Fruit fly (Drosophila melanogaster) whole organism, embryonic: Measurements from ENCODE around the gene SoYb.

ENCODE experiments used
- CG11085 ChIP-seq: fragments of 200-800 bp; sonication (Bioruptor generic); IDR thresholded peaks from 2 replicates; pipeline ENCODE4 v1.3.6; 2022; ENCODE audit warnings: missing biosample characterization, missing genetic modification characterization
- CG11696 ChIP-seq: fragments of 200-800 bp; sonication (Bioruptor generic); IDR thresholded peaks from 2 replicates; pipeline ENCODE4 v1.3.6; 2022; ENCODE audit warnings: missing biosample characterization, missing genetic modification characterization
- CG13123 ChIP-seq: fragments of 200-800 bp; sonication (Bioruptor generic); optimal IDR thresholded peaks from 2 replicates; lab custom pipeline; 2016; ENCODE audit warnings: missing biosample characterization, missing genetic modification characterization
- CG14050 ChIP-seq: fragments of 200-800 bp; sonication (Bioruptor generic); IDR thresholded peaks from 3 replicates; pipeline ENCODE4 v1.3.6; 2022; ENCODE audit warnings: missing biosample characterization, missing genetic modification characterization
- CG18599 ChIP-seq: fragments of 200-800 bp; sonication (Bioruptor generic); optimal IDR thresholded peaks from 3 replicates; lab custom pipeline; 2017; ENCODE audit warnings: missing biosample characterization, missing genetic modification characterization, mild to moderate bottlenecking, moderate library complexity, missing genetic modification reagents
- CG31388 ChIP-seq: fragments of 200-800 bp; sonication (Bioruptor generic); optimal IDR thresholded peaks from 2 replicates; lab custom pipeline; 2016; ENCODE audit warnings: missing biosample characterization, missing genetic modification characterization
- CG32767 ChIP-seq: fragments of 200-800 bp; sonication (Bioruptor generic); IDR thresholded peaks from 2 replicates; pipeline ENCODE4 v1.3.6; 2022; ENCODE audit warnings: missing biosample characterization, missing genetic modification characterization
- CG33213 ChIP-seq: fragments of 200-800 bp; sonication (Bioruptor generic); optimal IDR thresholded peaks from 3 replicates; lab custom pipeline; 2016; ENCODE audit warnings: missing biosample characterization, missing genetic modification characterization
- CG4404 ChIP-seq: fragments of 200-800 bp; sonication (Bioruptor generic); IDR thresholded peaks from 2 replicates; pipeline ENCODE4 v1.3.6; 2022; ENCODE audit warnings: missing biosample characterization, missing genetic modification characterization
- CG5245 ChIP-seq: fragments of 200-800 bp; sonication (Bioruptor generic); optimal IDR thresholded peaks from 3 replicates; lab custom pipeline; 2016; ENCODE audit warnings: missing biosample characterization, missing genetic modification characterization
- CG6272 ChIP-seq: fragments of 200-800 bp; sonication (Bioruptor generic); IDR thresholded peaks from 2 replicates; pipeline ENCODE4 v1.3.6; 2022; ENCODE audit warnings: missing biosample characterization, missing genetic modification characterization
- CG6791 ChIP-seq: fragments of 200-800 bp; sonication (Bioruptor generic); IDR thresholded peaks from 3 replicates; pipeline ENCODE4 v1.3.6; 2022; ENCODE audit warnings: missing biosample characterization, missing genetic modification characterization; ENCODE audit not compliant: partially characterized antibody
- CG9932 ChIP-seq: fragments of 200-800 bp; sonication (Bioruptor generic); IDR thresholded peaks from 2 replicates; pipeline ENCODE4 v1.3.6; 2022; ENCODE audit warnings: missing biosample characterization, missing genetic modification characterization
- CHES-1-like ChIP-seq: fragments of 200-800 bp; sonication (Bioruptor generic); optimal IDR thresholded peaks from 2 replicates; lab custom pipeline; 2016; ENCODE audit warnings: missing biosample characterization, missing genetic modification characterization
- D19A ChIP-seq: fragments of 200-800 bp; optimal IDR thresholded peaks from 3 replicates; lab custom pipeline; 2019; ENCODE audit warnings: missing biosample characterization, mild to moderate bottlenecking, missing genetic modification characterization, moderate library complexity
- Doc3 ChIP-seq: fragments of 200-800 bp; sonication (Bioruptor generic); IDR thresholded peaks from 3 replicates; pipeline ENCODE4 v1.3.6; 2022; ENCODE audit warnings: missing biosample characterization, missing genetic modification characterization; ENCODE audit not compliant: partially characterized antibody
- Dref ChIP-seq: fragments of 200-800 bp; sonication (Bioruptor generic); IDR thresholded peaks from 2 replicates; pipeline ENCODE4 v1.3.6; 2022; ENCODE audit warnings: missing biosample characterization, missing genetic modification characterization
- Ets65A ChIP-seq: fragments of 200-800 bp; sonication (Bioruptor generic); peaks from one replicate; lab custom pipeline; 2016; ENCODE audit warnings: missing biosample characterization, missing genetic modification characterization
- H15 ChIP-seq: fragments of 200-800 bp; sonication (Bioruptor generic); IDR thresholded peaks from 3 replicates; pipeline ENCODE4 v1.3.6; 2022; ENCODE audit warnings: missing biosample characterization, missing genetic modification characterization
- Hey ChIP-seq: fragments of 200-800 bp; sonication (Bioruptor generic); optimal IDR thresholded peaks from 3 replicates; lab custom pipeline; 2018; ENCODE audit warnings: missing biosample characterization, mild to moderate bottlenecking, missing genetic modification characterization
- Lhr ChIP-seq: fragments of 200-800 bp; sonication (Bioruptor generic); optimal IDR thresholded peaks from 3 replicates; lab custom pipeline; 2017; ENCODE audit warnings: mild to moderate bottlenecking, missing biosample characterization, missing genetic modification reagents, missing genetic modification characterization
- Med ChIP-seq: fragments of 200-800 bp; sonication (Bioruptor generic); peaks from one replicate; lab custom pipeline; 2016; ENCODE audit warnings: missing biosample characterization, missing genetic modification characterization, mild to moderate bottlenecking, inconsistent platforms, moderate library complexity
- NC2α ChIP-seq: fragments of 200-800 bp; sonication (Bioruptor generic); optimal IDR thresholded peaks from 2 replicates; lab custom pipeline; 2016; ENCODE audit warnings: missing biosample characterization, missing genetic modification characterization
- NC2β ChIP-seq: fragments of 200-800 bp; sonication (Bioruptor generic); optimal IDR thresholded peaks from 2 replicates; lab custom pipeline; 2016; ENCODE audit warnings: missing biosample characterization, missing genetic modification characterization
- Neu2 ChIP-seq: fragments of 200-800 bp; sonication (Bioruptor generic); optimal IDR thresholded peaks from 3 replicates; lab custom pipeline; 2016; ENCODE audit warnings: missing biosample characterization, missing genetic modification characterization, borderline replicate concordance
- PHDP ChIP-seq: fragments of 200-800 bp; sonication (Bioruptor generic); optimal IDR thresholded peaks from 3 replicates; lab custom pipeline; 2018; ENCODE audit warnings: missing biosample characterization, mild to moderate bottlenecking, missing genetic modification characterization, moderate library complexity
- Side ChIP-seq: fragments of 200-800 bp; sonication (Bioruptor generic); optimal IDR thresholded peaks from 2 replicates; lab custom pipeline; 2016; ENCODE audit warnings: missing biosample characterization, missing genetic modification characterization
- TFAM ChIP-seq: fragments of 200-800 bp; sonication (Bioruptor generic); optimal IDR thresholded peaks from 2 replicates; lab custom pipeline; 2017; ENCODE audit warnings: missing biosample characterization, missing genetic modification characterization, inconsistent platforms
- croc ChIP-seq: fragments of 200-800 bp; sonication (Bioruptor generic); conservative IDR thresholded peaks from 3 replicates; pipeline ENCODE4 v1.3.6; 2022; ENCODE audit warnings: missing biosample characterization, missing genetic modification characterization
- dan ChIP-seq: fragments of 200-800 bp; sonication (Bioruptor generic); IDR thresholded peaks from 2 replicates; pipeline ENCODE4 v1.3.6; 2022; ENCODE audit warnings: missing biosample characterization, missing genetic modification characterization
- ewg ChIP-seq: fragments of 200-800 bp; sonication (Bioruptor generic); optimal IDR thresholded peaks from 3 replicates; lab custom pipeline; 2017; ENCODE audit warnings: mild to moderate bottlenecking, missing biosample characterization, missing genetic modification reagents, missing genetic modification characterization
- eyg ChIP-seq: fragments of 200-800 bp; sonication (Bioruptor generic); optimal IDR thresholded peaks from 3 replicates; lab custom pipeline; 2016; ENCODE audit warnings: missing biosample characterization, missing genetic modification characterization
- ftz-f1 ChIP-seq: fragments of 200-800 bp; sonication (Bioruptor generic); optimal IDR thresholded peaks from 2 replicates; lab custom pipeline; 2016; ENCODE audit warnings: missing biosample characterization, missing genetic modification characterization
- gro ChIP-seq: fragments of 200-800 bp; sonication (Bioruptor generic); optimal IDR thresholded peaks from 2 replicates; lab custom pipeline; 2016; ENCODE audit warnings: missing biosample characterization, missing genetic modification characterization
- inv ChIP-seq: fragments of 200-800 bp; sonication (Bioruptor generic); IDR thresholded peaks from 2 replicates; pipeline ENCODE4 v1.3.6; 2022; ENCODE audit warnings: missing biosample characterization, missing genetic modification characterization; ENCODE audit not compliant: partially characterized antibody
- kni ChIP-seq: fragments of 200-800 bp; sonication (Bioruptor generic); optimal IDR thresholded peaks from 3 replicates; lab custom pipeline; 2017; ENCODE audit warnings: mild to moderate bottlenecking, missing biosample characterization, missing genetic modification reagents, missing genetic modification characterization
- nom ChIP-seq: fragments of 200-800 bp; sonication (Bioruptor generic); optimal IDR thresholded peaks from 2 replicates; lab custom pipeline; 2017; ENCODE audit warnings: missing biosample characterization, missing genetic modification characterization, mild to moderate bottlenecking, moderate library complexity, missing genetic modification reagents
- pho ChIP-seq: fragments of 200-800 bp; sonication (Bioruptor generic); optimal IDR thresholded peaks from 2 replicates; lab custom pipeline; 2016; ENCODE audit warnings: missing biosample characterization, missing genetic modification characterization
- pita ChIP-seq: fragments of 200-800 bp; sonication (Bioruptor generic); optimal IDR thresholded peaks from 2 replicates; lab custom pipeline; 2017; ENCODE audit warnings: missing biosample characterization, mild to moderate bottlenecking, missing genetic modification characterization
- schlank ChIP-seq: fragments of 200-800 bp; sonication (Bioruptor generic); optimal IDR thresholded peaks from 2 replicates; lab custom pipeline; 2018; ENCODE audit warnings: missing biosample characterization, mild to moderate bottlenecking, missing genetic modification characterization
- sim ChIP-seq: fragments of 200-800 bp; sonication (Bioruptor generic); IDR thresholded peaks from 2 replicates; pipeline ENCODE4 v1.3.6; 2022; ENCODE audit warnings: missing biosample characterization, missing genetic modification characterization
- slbo ChIP-seq: fragments of 200-800 bp; sonication (Bioruptor generic); IDR thresholded peaks from 2 replicates; pipeline ENCODE4 v1.3.6; 2022; ENCODE audit warnings: missing biosample characterization, missing genetic modification characterization
- sna ChIP-seq: fragments of 200-800 bp; sonication (Bioruptor generic); IDR thresholded peaks from 2 replicates; pipeline ENCODE4 v1.3.6; 2022; ENCODE audit warnings: missing biosample characterization, missing genetic modification characterization; ENCODE audit not compliant: partially characterized antibody
- ssp ChIP-seq: fragments of 200-800 bp; sonication (Bioruptor generic); IDR thresholded peaks from 2 replicates; pipeline ENCODE4 v1.3.6; 2022; ENCODE audit warnings: missing biosample characterization, missing genetic modification characterization
- ttk ChIP-seq: fragments of 200-800 bp; sonication (Bioruptor generic); IDR thresholded peaks from 2 replicates; pipeline ENCODE4 v2.1.2; 2022; ENCODE audit warnings: missing biosample characterization, missing genetic modification characterization
- yki ChIP-seq: fragments of >200 bp; optimal IDR thresholded peaks from 3 replicates; lab custom pipeline; 2018

SoYb gene

DNA sequence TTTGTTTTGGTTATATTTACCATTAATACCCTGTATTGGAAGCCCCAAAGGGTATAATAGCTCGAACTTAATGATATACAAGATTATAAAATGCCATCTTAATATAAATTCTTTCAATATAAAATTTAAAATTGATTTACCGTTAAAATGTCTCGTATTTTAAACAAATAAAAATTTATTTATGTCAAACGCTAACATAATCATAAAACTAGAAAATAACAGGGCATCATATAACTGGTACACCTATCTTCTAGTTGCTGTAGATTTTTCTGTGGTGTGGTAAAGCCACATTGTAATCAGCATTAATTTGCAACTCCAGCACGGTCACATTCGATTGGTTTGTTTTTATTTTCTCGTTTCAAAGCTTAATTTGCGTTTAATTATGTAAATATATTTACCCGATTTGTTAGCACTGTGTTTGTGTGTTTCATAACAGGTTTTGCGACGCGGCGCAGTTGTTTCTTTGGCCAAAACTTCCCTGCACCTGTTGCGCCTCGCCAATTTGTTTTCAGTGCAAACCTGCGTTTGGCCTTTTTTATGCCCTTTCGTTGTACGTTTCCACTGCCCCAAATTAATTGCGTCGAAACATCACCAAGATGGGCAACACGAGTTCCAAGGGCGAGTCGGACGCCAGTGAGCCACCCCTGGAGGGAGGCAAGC, 45.4 kb downstream of the SoYb start, which contains the start of the genes CG4658 and CG5846 (continued):
- TF ChIP-seq CHES-1-like (GFP tag; lab: Kevin White, UChicago) (peak; percentile 71), nom (GFP tag; lab: Kevin White, UChicago) (peak; percentile 70), CG32767 (GFP tag; lab: Robert Waterston, UW) (peak; percentile 96)

DNA sequence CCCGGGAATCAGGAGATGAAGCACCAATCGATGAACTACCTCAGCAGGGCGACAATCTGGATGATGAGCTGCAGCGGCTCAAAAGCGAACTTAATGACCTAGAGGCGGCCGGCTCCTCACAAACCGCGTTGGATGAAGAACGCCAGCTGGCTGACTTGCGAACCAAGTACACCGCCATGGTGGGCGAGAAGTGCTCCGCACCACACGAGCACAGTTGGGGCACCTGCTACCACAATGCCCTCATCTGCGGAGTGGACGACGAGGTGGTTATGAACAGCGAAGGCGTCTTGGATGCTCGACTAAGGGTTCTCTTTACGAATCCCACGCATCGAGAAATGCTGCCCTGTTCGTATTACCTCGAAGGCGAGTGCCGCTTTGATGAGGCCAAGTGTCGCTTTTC, 47.8 kb downstream of the SoYb start:
- TF ChIP-seq Med (GFP tag; lab: Kevin White, UChicago) (peak; percentile 55), pita (GFP tag; lab: Kevin White, UChicago) (no peak), ttk (GFP tag; lab: Robert Waterston, UW) (no peak), Doc3 (GFP tag; lab: Robert Waterston, UW) (no peak), Ets65A (GFP tag; lab: Kevin White, UChicago) (peak; percentile 60), Dref (GFP tag; lab: Robert Waterston, UW) (0 out of 2 replicates have a peak, but pooled peaks have one; percentile 28)
- TF ChIP-seq, all 482 proteins: peak for 3

- TF ChIP-seq ssp (peak; percentile 77), CG11085 (GFP tag; lab: Robert Waterston, UW) (peak; percentile 77), ewg (GFP tag; lab: Kevin White, UChicago) (peak; percentile 74), NC2β (GFP tag; lab: Kevin White, UChicago) (peak; percentile 9), Hey (tag; lab: Kevin White, UChicago) (no peak), Lhr (peak; percentile 79), gro (GFP tag; lab: Kevin White, UChicago) (peak; percentile 0), ttk (GFP tag; lab: Robert Waterston, UW) (peak; percentile 89), D19A (tag; lab: Kevin White, UChicago) (peak; percentile 90), eyg (peak; percentile 4), pho (GFP tag; lab: Kevin White, UChicago) (no peak), inv (GFP tag; lab: Robert Waterston, UW) (no peak), ftz-f1 (GFP tag; lab: Kevin White, UChicago) (no peak), kni (no peak), CG31388 (GFP tag; lab: Kevin White, UChicago) (peak; percentile 84), CG18599 (GFP tag; lab: Kevin White, UChicago) (peak; percentile 96), H15 (GFP tag; lab: Robert Waterston, UW) (peak; percentile 80), croc (GFP tag; lab: Robert Waterston, UW) (peak; percentile 87), CG14050 (GFP tag; lab: Robert Waterston, UW) (peak; percentile 76), CG9932 (peak; percentile 90), Side (GFP tag; lab: Kevin White, UChicago) (peak; percentile 28), CG6272 (GFP tag; lab: Robert Waterston, UW) (peak; percentile 86), CG4404 (GFP tag; lab: Robert Waterston, UW) (peak; percentile 81), sim (peak; percentile 81; the same call in 1 of the 2 replicates), CG33213 (GFP tag; lab: Kevin White, UChicago) (peak; percentile 49), CG6791 (GFP tag; lab: Robert Waterston, UW) (no peak), CG13123 (GFP tag; lab: Kevin White, UChicago) (peak; percentile 75), NC2α (no peak), sna (no peak), Neu2 (GFP tag; lab: Kevin White, UChicago) (no peak), dan (GFP tag; lab: Robert Waterston, UW) (no peak), schlank (tag; lab: Kevin White, UChicago) (peak; percentile 24), CG5245 (GFP tag; lab: Kevin White, UChicago) (peak; percentile 77), TFAM (GFP tag; lab: Kevin White, UChicago) (peak; percentile 43), slbo (GFP tag; lab: Robert Waterston, UW) (peak; percentile 93), CG11696 (GFP tag; lab: Robert Waterston, UW) (peak; percentile 100), yki (lab: Kevin White, UChicago) (no peak), PHDP (tag; lab: Kevin White, UChicago) (peak; percentile 93), CG32767 (GFP tag; lab: Robert Waterston, UW) (peak; percentile 88)
Measured at dm6 chr2L:9954119-9954518, 48.4 kb downstream of the SoYb start, which contains the start of the genes CG13126 and CG4709. TSS of gene CG13126 (minus strand) at chr2L:9954181. TSS of gene CG4709 (plus strand) at chr2L:9954325.
